Worm (Caenorhabditis elegans) whole organism, young adult: Measurements from ENCODE around the gene K02D10.4.
A peak's percentile ranks its signal among the peaks of the same experiment; 100 is the strongest.

Experiments used
- ZK185.1 ChIP-seq: sonication (generic microtip); optimal IDR thresholded peaks from 2 replicates; lab custom pipeline; 2016; ENCODE audit warnings: mild to moderate bottlenecking, missing genetic modification characterization, missing compliant biosample characterization; ENCODE audit not compliant: poor library complexity, severe bottlenecking
- attf-6 ChIP-seq: fragments of 200-800 bp; sonication (Bioruptor generic); IDR thresholded peaks from 2 replicates; pipeline ENCODE4 v1.3.6; 2022; ENCODE audit warnings: missing genetic modification reagents, missing genetic modification characterization, missing compliant biosample characterization
- egl-18 ChIP-seq: fragments of 200-800 bp; sonication (Bioruptor generic); IDR thresholded peaks from 2 replicates; pipeline ENCODE4 v1.3.6; 2022; ENCODE audit warnings: missing genetic modification reagents, missing genetic modification characterization, missing compliant biosample characterization
- gei-17 ChIP-seq: fragments of 200-800 bp; sonication (Bioruptor generic); optimal IDR thresholded peaks from 2 replicates; lab custom pipeline; 2018; ENCODE audit warnings: mild to moderate bottlenecking, missing genetic modification characterization, missing compliant biosample characterization
- hsf-1 ChIP-seq: fragments of 200-800 bp; sonication (Bioruptor generic); IDR thresholded peaks from 2 replicates; pipeline ENCODE4 v1.3.6; 2022; ENCODE audit warnings: missing genetic modification reagents, missing genetic modification characterization, missing compliant biosample characterization
- madf-3 ChIP-seq: fragments of 200-800 bp; sonication (Bioruptor generic); IDR thresholded peaks from 2 replicates; pipeline ENCODE4 v1.3.6; 2022; ENCODE audit warnings: missing genetic modification reagents, missing genetic modification characterization, missing compliant biosample characterization
- pha-4 ChIP-seq: fragments of 150-350 bp; sonication (generic microtip); optimal IDR thresholded peaks from 2 replicates; lab custom pipeline; 2014; ENCODE audit warnings: missing biosample characterization, missing genetic modification reagents, missing genetic modification characterization
- repo-1 ChIP-seq: sonication (generic microtip); optimal IDR thresholded peaks from 2 replicates; lab custom pipeline; 2017; ENCODE audit warnings: mild to moderate bottlenecking, missing genetic modification characterization, missing compliant biosample characterization
- snpc-4 ChIP-seq, 5 experiments: fragments of 150-350 bp in 1 of 5; sonication (generic microtip) in 4 of 5; optimal IDR thresholded peaks; 2 replicates each; lab custom pipeline; 2014 to 2018; ENCODE audit warnings: missing genetic modification characterization in 5 of 5, missing biosample characterization in 3 of 5, antibody characterized with exemption in 2 of 5, mild to moderate bottlenecking in 2 of 5, missing compliant biosample characterization in 2 of 5, missing genotype in 2 of 5, moderate library complexity in 2 of 5, missing genetic modification reagents in 1 of 5
- tlf-1 ChIP-seq: fragments of 200-800 bp; sonication (Bioruptor generic); optimal IDR thresholded peaks from 2 replicates; lab custom pipeline; 2018; ENCODE audit warnings: mild to moderate bottlenecking, missing genetic modification characterization, missing compliant biosample characterization
- unc-62 ChIP-seq: fragments of 150-350 bp; optimal IDR thresholded peaks from 2 replicates; lab custom pipeline; 2014; ENCODE audit warnings: missing biosample characterization, missing genetic modification reagents, missing genetic modification characterization
- zfh-2 ChIP-seq: fragments of 200-800 bp; sonication (Bioruptor generic); conservative IDR thresholded peaks from 2 replicates; pipeline ENCODE4 v1.3.6; 2022; ENCODE audit warnings: missing genetic modification reagents, missing genetic modification characterization, missing compliant biosample characterization

ce11 chrIII:8773375-8773774 lies 6.4 kb downstream of the K02D10.4 start:
- TF ChIP-seq egl-18 (GFP tag; lab: Robert Waterston, UW) (no peak), hsf-1 (0 out of 2 replicates have a peak, but pooled peaks have one; percentile 22), snpc-4 (GFP tag; optimal IDR thresholded peaks at IDR 0.05; lab: Kevin White, UChicago) (no peak), snpc-4 (tag; optimal IDR thresholded peaks at IDR 0.05; lab: Kevin White, UChicago) (no peak), gei-17 (GFP tag; lab: Kevin White, UChicago) (no peak), attf-6 (GFP tag; lab: Robert Waterston, UW) (no peak), tlf-1 (no peak), madf-3 (GFP tag; lab: Robert Waterston, UW) (no peak), unc-62 (GFP tag; lab: Kevin White, UChicago) (no peak), ZK185.1 (no peak), repo-1 (tag; lab: Kevin White, UChicago) (no peak), pha-4 (tag; lab: Kevin White, UChicago) (no peak), zfh-2 (GFP tag; lab: Robert Waterston, UW) (no peak)
